Worm (Caenorhabditis elegans) whole organism, midembryonic: Measurements from ENCODE around the gene enu-3.1.

Source experiments
- T22C8.4 ChIP-seq: fragments of 200-800 bp; sonication (Bioruptor generic); IDR thresholded peaks from 2 replicates; pipeline ENCODE4 v1.3.6; 2022; ENCODE audit warnings: missing genetic modification characterization, missing compliant biosample characterization
- cog-1 ChIP-seq: sonication (generic microtip); optimal IDR thresholded peaks from 2 replicates; lab custom pipeline; 2016; ENCODE audit warnings: missing genetic modification characterization, missing compliant biosample characterization
- flt-1 ChIP-seq: fragments of 200-800 bp; sonication (Bioruptor generic); IDR thresholded peaks from 2 replicates; pipeline ENCODE4 v1.3.6; 2022; ENCODE audit warnings: missing genetic modification characterization, missing compliant biosample characterization
- klf-2 ChIP-seq: fragments of 200-800 bp; sonication (Bioruptor generic); conservative IDR thresholded peaks from 2 replicates; pipeline ENCODE4 v1.3.6; 2022; ENCODE audit warnings: missing genetic modification reagents, missing genetic modification characterization, missing compliant biosample characterization
- ref-1 ChIP-seq: fragments of 200-800 bp; sonication (Bioruptor generic); conservative IDR thresholded peaks from 2 replicates; pipeline ENCODE4 v1.3.6; 2022; ENCODE audit warnings: missing genetic modification reagents, missing genetic modification characterization, missing compliant biosample characterization
- tab-1 ChIP-seq: fragments of 200-800 bp; sonication (Bioruptor generic); IDR thresholded peaks from 2 replicates; pipeline ENCODE4 v1.3.6; 2022; ENCODE audit warnings: missing genetic modification characterization, missing compliant biosample characterization
- ztf-29 ChIP-seq: fragments of 200-800 bp; sonication (Bioruptor generic); IDR thresholded peaks from 2 replicates; pipeline ENCODE4 v1.3.6; 2022; ENCODE audit warnings: missing genetic modification reagents, missing genetic modification characterization, missing compliant biosample characterization

ce11 chrIII:10460427-10461163 is 24.5 kb downstream of the enu-3.1 start, which contains the start of gene ecps-1:
- TF ChIP-seq cog-1 (peak; percentile 59), T22C8.4 (GFP tag; lab: Robert Waterston, UW) (0 out of 2 replicates have a peak, but pooled peaks have one; percentile 6), ref-1 (GFP tag; lab: Robert Waterston, UW) (no peak), ztf-29 (0 out of 2 replicates have a peak, but pooled peaks have one; percentile 39), flt-1 (GFP tag; lab: Robert Waterston, UW) (peak; percentile 77), tab-1 (GFP tag; lab: Robert Waterston, UW) (no peak), klf-2 (GFP tag; lab: Robert Waterston, UW) (peak; percentile 79)
